Worm (Caenorhabditis elegans) whole organism, mixed stage, embryonic: ENCODE data around the gene nlp-43.
A peak's percentile ranks its signal among the peaks of the same experiment; 100 is the strongest.

Source experiments
- M03D4.4 ChIP-seq: sonication (generic microtip); optimal IDR thresholded peaks from 2 replicates; lab custom pipeline; 2017; ENCODE audit warnings: mild to moderate bottlenecking, missing genetic modification characterization, missing compliant biosample characterization
- bed-3 ChIP-seq: fragments of 200-800 bp; sonication (Bioruptor generic); optimal IDR thresholded peaks from 3 replicates; lab custom pipeline; 2018; ENCODE audit warnings: mild to moderate bottlenecking, missing genetic modification characterization, moderate library complexity, missing compliant biosample characterization
- blmp-1 ChIP-seq: fragments of 150-350 bp; optimal IDR thresholded peaks from 2 replicates; lab custom pipeline; 2014; ENCODE audit warnings: missing biosample characterization, missing genetic modification characterization
- ceh-39 ChIP-seq: fragments of 150-350 bp; optimal IDR thresholded peaks from 2 replicates; lab custom pipeline; 2014; ENCODE audit warnings: missing biosample characterization, missing genetic modification characterization
- ceh-43 ChIP-seq: fragments of 200-800 bp; sonication (Bioruptor generic); optimal IDR thresholded peaks from 2 replicates; lab custom pipeline; 2018; ENCODE audit warnings: mild to moderate bottlenecking, missing genetic modification characterization, moderate library complexity, missing compliant biosample characterization
- ceh-83 ChIP-seq: fragments of 200-800 bp; sonication (Bioruptor generic); optimal IDR thresholded peaks from 2 replicates; lab custom pipeline; 2018; ENCODE audit warnings: mild to moderate bottlenecking, missing genetic modification characterization, missing compliant biosample characterization
- ces-1 ChIP-seq: fragments of 150-350 bp; optimal IDR thresholded peaks from 2 replicates; lab custom pipeline; 2014; ENCODE audit warnings: missing biosample characterization, missing genetic modification reagents, missing genetic modification characterization
- elt-1 ChIP-seq: sonication (generic microtip); optimal IDR thresholded peaks from 2 replicates; lab custom pipeline; 2017; ENCODE audit warnings: missing genetic modification characterization, mild to moderate bottlenecking, missing compliant biosample characterization, antibody characterized with exemption, moderate library complexity, borderline replicate concordance; ENCODE audit not compliant: insufficient read depth
- flh-1 ChIP-seq: fragments of 200-800 bp; sonication (Bioruptor generic); optimal IDR thresholded peaks from 2 replicates; lab custom pipeline; 2018; ENCODE audit warnings: mild to moderate bottlenecking, missing genetic modification characterization, moderate library complexity, missing compliant biosample characterization
- ham-2 ChIP-seq: fragments of 200-800 bp; sonication (Bioruptor generic); optimal IDR thresholded peaks from 2 replicates; lab custom pipeline; 2018; ENCODE audit warnings: mild to moderate bottlenecking, missing genetic modification characterization, missing compliant biosample characterization
- hlh-1 ChIP-seq: fragments of 150-350 bp; optimal IDR thresholded peaks from 2 replicates; lab custom pipeline; 2014; ENCODE audit warnings: missing biosample characterization, missing genetic modification reagents, missing genetic modification characterization
- lin-13 ChIP-seq: fragments of 150-350 bp; optimal IDR thresholded peaks from 2 replicates; lab custom pipeline; 2014; ENCODE audit warnings: missing biosample characterization, missing genetic modification characterization
- lin-32 ChIP-seq: fragments of 200-800 bp; sonication (Bioruptor generic); optimal IDR thresholded peaks from 2 replicates; lab custom pipeline; 2018; ENCODE audit warnings: mild to moderate bottlenecking, missing genetic modification characterization, missing compliant biosample characterization
- lsy-2 ChIP-seq: fragments of 150-350 bp; optimal IDR thresholded peaks from 2 replicates; lab custom pipeline; 2014; ENCODE audit warnings: missing biosample characterization, missing genetic modification characterization
- mab-5 ChIP-seq: fragments of 150-350 bp; optimal IDR thresholded peaks from 2 replicates; lab custom pipeline; 2014; ENCODE audit warnings: missing biosample characterization, missing genetic modification characterization
- mep-1 ChIP-seq: fragments of 150-350 bp; optimal IDR thresholded peaks from 2 replicates; lab custom pipeline; 2017; ENCODE audit warnings: missing biosample characterization, missing genetic modification reagents, missing genetic modification characterization, inconsistent platforms
- mls-2 ChIP-seq: sonication (generic microtip); optimal IDR thresholded peaks from 2 replicates; lab custom pipeline; 2016; ENCODE audit warnings: mild to moderate bottlenecking, missing genetic modification characterization, moderate library complexity, missing compliant biosample characterization
- nhr-12 ChIP-seq: fragments of 150-350 bp; optimal IDR thresholded peaks from 2 replicates; lab custom pipeline; 2014; ENCODE audit warnings: missing biosample characterization, missing genetic modification characterization
- nhr-2 ChIP-seq: fragments of 150-350 bp; optimal IDR thresholded peaks from 2 replicates; lab custom pipeline; 2014; ENCODE audit warnings: missing biosample characterization, missing genetic modification characterization
- nhr-237 ChIP-seq: fragments of 150-350 bp; optimal IDR thresholded peaks from 2 replicates; lab custom pipeline; 2014; ENCODE audit warnings: missing biosample characterization, missing genetic modification characterization
- nhr-28 ChIP-seq: fragments of 150-350 bp; optimal IDR thresholded peaks from 2 replicates; lab custom pipeline; 2014; ENCODE audit warnings: missing biosample characterization, missing genetic modification characterization
- nhr-76 ChIP-seq: sonication (generic microtip); optimal IDR thresholded peaks from 2 replicates; lab custom pipeline; 2017; ENCODE audit warnings: missing biosample characterization, missing genetic modification characterization
- pha-4 ChIP-seq: fragments of 150-350 bp; optimal IDR thresholded peaks from 2 replicates; lab custom pipeline; 2018; ENCODE audit warnings: missing biosample characterization, missing genetic modification reagents, missing genetic modification characterization
- sem-2 ChIP-seq: fragments of 200-800 bp; sonication (Bioruptor generic); optimal IDR thresholded peaks from 2 replicates; lab custom pipeline; 2018; ENCODE audit warnings: mild to moderate bottlenecking, missing genetic modification characterization, missing compliant biosample characterization
- snpc-4 ChIP-seq: fragments of 150-350 bp; optimal IDR thresholded peaks from 2 replicates; lab custom pipeline; 2014; ENCODE audit warnings: missing biosample characterization, missing genetic modification characterization
- sptf-1 ChIP-seq: sonication (generic microtip); optimal IDR thresholded peaks from 2 replicates; lab custom pipeline; 2017; ENCODE audit warnings: mild to moderate bottlenecking, missing genetic modification characterization, moderate library complexity, missing compliant biosample characterization
- tbx-8 ChIP-seq: fragments of 200-800 bp; sonication (Bioruptor generic); optimal IDR thresholded peaks from 2 replicates; lab custom pipeline; 2018; ENCODE audit warnings: mild to moderate bottlenecking, missing genetic modification characterization, moderate library complexity, missing compliant biosample characterization
- unc-120 ChIP-seq: sonication (generic microtip); optimal IDR thresholded peaks from 2 replicates; lab custom pipeline; 2017; ENCODE audit warnings: missing genetic modification characterization, missing compliant biosample characterization; ENCODE audit not compliant: poor library complexity, severe bottlenecking
- unc-39 ChIP-seq: fragments of 150-350 bp; optimal IDR thresholded peaks from 2 replicates; lab custom pipeline; 2014; ENCODE audit warnings: missing biosample characterization, missing genetic modification characterization
- unc-62 ChIP-seq: fragments of 150-350 bp; optimal IDR thresholded peaks from 2 replicates; lab custom pipeline; 2014; ENCODE audit warnings: missing biosample characterization, missing genetic modification reagents, missing genetic modification characterization
- zip-8 ChIP-seq: fragments of 150-350 bp; optimal IDR thresholded peaks from 2 replicates; lab custom pipeline; 2014; ENCODE audit warnings: missing biosample characterization, missing genetic modification characterization
- ztf-11 ChIP-seq: fragments of 150-350 bp; optimal IDR thresholded peaks from 2 replicates; lab custom pipeline; 2014; ENCODE audit warnings: missing biosample characterization, missing genetic modification characterization

The nlp-43 gene

DNA sequence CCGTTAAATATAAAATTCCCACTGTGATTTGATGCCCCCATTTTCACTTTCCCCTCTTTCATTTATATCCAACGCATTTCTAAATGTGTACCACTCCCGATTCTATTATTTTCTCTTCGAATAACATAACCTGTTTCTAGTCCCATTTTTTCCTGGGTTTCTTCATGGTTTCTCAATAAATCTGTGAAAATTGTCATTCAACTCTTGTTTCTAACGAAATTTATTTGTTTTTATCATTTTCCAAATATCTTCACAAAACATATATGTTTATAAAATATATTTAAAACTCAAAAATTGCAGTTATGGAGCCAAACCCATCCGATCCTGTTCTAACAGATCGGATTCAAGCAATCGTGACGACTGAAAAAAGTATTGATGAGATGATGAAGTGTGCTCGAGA is 21.3 kb upstream of the nlp-43 start, which contains the start of gene mdt-11:
Gene mdt-11 (plus strand): TSS at position 301 of the 400 bp plus-strand sequence.
- TF ChIP-seq mep-1 (tag; lab: Kevin White, UChicago) (no peak), mab-5 (no peak), ceh-83 (GFP tag; lab: Kevin White, UChicago) (no peak), tbx-8 (GFP tag; lab: Kevin White, UChicago) (no peak), nhr-28 (no peak), zip-8 (tag; lab: Kevin White, UChicago) (no peak), lsy-2 (tag; lab: Kevin White, UChicago) (no peak), elt-1 (tag; lab: Kevin White, UChicago) (no peak), nhr-12 (tag; lab: Kevin White, UChicago) (no peak), mls-2 (no peak)

DNA sequence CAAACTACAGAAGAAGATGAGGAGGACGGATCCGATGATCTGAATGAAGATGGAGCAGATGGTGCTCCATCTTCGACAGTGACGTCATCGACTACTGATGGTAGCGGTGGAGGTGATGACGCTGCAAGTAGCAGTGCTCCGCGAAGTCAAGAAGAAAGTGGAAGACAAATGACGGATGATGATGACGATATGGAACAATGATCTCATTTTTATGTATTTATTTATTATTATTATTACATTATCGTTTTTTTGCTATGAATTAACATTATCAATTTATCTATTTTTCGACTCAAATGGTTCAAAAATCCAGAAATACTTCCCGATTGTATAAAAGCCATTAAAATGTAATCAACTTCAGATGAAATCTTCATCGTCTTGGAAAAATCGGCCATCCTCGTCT is 20.5 kb upstream of the nlp-43 start, which contains the start of gene R144.3:
Gene R144.3 (plus strand): TSS at position 301 of the 400 bp plus-strand sequence.
- no peak for TF ChIP-seq snpc-4 (tag; lab: Kevin White, UChicago)
- no peak for TF ChIP-seq ces-1 (GFP tag; lab: Kevin White, UChicago)
- TF ChIP-seq, all 35 proteins: peak for 0

ce11 chrIII:5022964-5023363 is 19.2 kb upstream of the nlp-43 start, which contains the start of gene R144.13:
Gene R144.13, plus strand, starts transcription at chrIII:5023264.
- TF ChIP-seq lin-13 (tag; lab: Kevin White, UChicago): no peak
- TF ChIP-seq hlh-1 (tag; lab: Kevin White, UChicago): no peak
- TF ChIP-seq blmp-1 (tag; lab: Kevin White, UChicago): no peak
- no peak for TF ChIP-seq nhr-28
- TF ChIP-seq M03D4.4 (tag; lab: Kevin White, UChicago): no peak
- TF ChIP-seq flh-1 (GFP tag; lab: Kevin White, UChicago): no peak
- no peak for TF ChIP-seq nhr-76 (tag; lab: Kevin White, UChicago)
- no peak for TF ChIP-seq nhr-2 (tag; lab: Kevin White, UChicago)
- TF ChIP-seq bed-3 (GFP tag; lab: Kevin White, UChicago): no peak
- no peak for TF ChIP-seq lin-32 (GFP tag; lab: Kevin White, UChicago)
- no peak for TF ChIP-seq ztf-11
- TF ChIP-seq nhr-12 (tag; lab: Kevin White, UChicago): no peak
- no peak for TF ChIP-seq sem-2 (GFP tag; lab: Kevin White, UChicago)
- no peak for TF ChIP-seq unc-120 (tag; lab: Kevin White, UChicago)

DNA sequence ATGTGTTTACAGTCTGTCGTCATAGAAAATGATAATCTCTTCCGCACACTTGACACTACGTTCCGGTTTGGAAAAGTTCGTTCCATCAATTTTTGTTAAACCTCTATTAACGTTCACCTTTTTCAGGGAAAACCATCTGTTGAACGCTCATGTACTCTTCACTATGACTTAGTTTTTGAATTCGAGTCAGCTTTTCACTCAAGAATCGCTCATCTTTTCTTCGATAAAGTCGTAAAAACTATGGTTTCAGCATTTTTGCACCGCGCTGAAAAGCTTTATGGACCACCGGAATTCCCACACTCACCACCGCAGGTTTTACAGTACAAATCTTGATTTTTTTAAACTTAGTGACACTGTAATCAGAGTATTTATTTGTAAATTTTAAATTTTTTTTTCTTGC is 18.6 kb upstream of the nlp-43 start:
- TF ChIP-seq nhr-76 (tag; lab: Kevin White, UChicago) (no peak), unc-120 (tag; lab: Kevin White, UChicago) (no peak), snpc-4 (tag; lab: Kevin White, UChicago) (no peak), lin-32 (GFP tag; lab: Kevin White, UChicago) (no peak), tbx-8 (GFP tag; lab: Kevin White, UChicago) (no peak), ham-2 (GFP tag; lab: Kevin White, UChicago) (no peak), nhr-12 (tag; lab: Kevin White, UChicago) (no peak)
- TF ChIP-seq, all 35 proteins: peak for 0

- TF ChIP-seq bed-3 (GFP tag; lab: Kevin White, UChicago): no peak
- TF ChIP-seq M03D4.4 (tag; lab: Kevin White, UChicago): no peak
- TF ChIP-seq lin-32 (GFP tag; lab: Kevin White, UChicago): peak; percentile 14
- TF ChIP-seq snpc-4 (tag; lab: Kevin White, UChicago): no peak
- TF ChIP-seq ces-1 (GFP tag; lab: Kevin White, UChicago): peak; percentile 43
- TF ChIP-seq ceh-39 (tag; lab: Kevin White, UChicago): peak; percentile 84
- TF ChIP-seq ceh-43 (GFP tag; lab: Kevin White, UChicago): no peak
- no peak for TF ChIP-seq nhr-12 (tag; lab: Kevin White, UChicago)
- TF ChIP-seq mls-2: no peak
- no peak for TF ChIP-seq pha-4 (tag; lab: Kevin White, UChicago)
- no peak for TF ChIP-seq unc-39 (tag; lab: Kevin White, UChicago)
- no peak for TF ChIP-seq nhr-237 (tag; lab: Kevin White, UChicago)
- no peak for TF ChIP-seq tbx-8 (GFP tag; lab: Kevin White, UChicago)
- TF ChIP-seq mab-5: no peak
- TF ChIP-seq ham-2 (GFP tag; lab: Kevin White, UChicago): peak; percentile 27
- no peak for TF ChIP-seq nhr-2 (tag; lab: Kevin White, UChicago)
- TF ChIP-seq sptf-1 (tag; lab: Kevin White, UChicago): no peak
- TF ChIP-seq lin-13 (tag; lab: Kevin White, UChicago): no peak
- peak; percentile 61 for TF ChIP-seq hlh-1 (tag; lab: Kevin White, UChicago)
- TF ChIP-seq mep-1 (tag; lab: Kevin White, UChicago): peak; percentile 1
- TF ChIP-seq unc-120 (tag; lab: Kevin White, UChicago): peak; percentile 13
- TF ChIP-seq lsy-2 (tag; lab: Kevin White, UChicago): peak; percentile 23
- TF ChIP-seq zip-8 (tag; lab: Kevin White, UChicago): no peak
- TF ChIP-seq elt-1 (tag; lab: Kevin White, UChicago): no peak
- peak; percentile 3 for TF ChIP-seq unc-62
- TF ChIP-seq sem-2 (GFP tag; lab: Kevin White, UChicago): no peak
- peak; percentile 70 for TF ChIP-seq ceh-83 (GFP tag; lab: Kevin White, UChicago)
Measured at ce11 chrIII:5024393-5024964, 17.7 kb upstream of the nlp-43 start, which contains the start of gene pcf-11. Gene pcf-11, plus strand, starts transcription at chrIII:5024914.
